Fruit fly (Drosophila melanogaster) whole organism, wandering third instar larva: ENCODE results near the gene Ada3.

ENCODE experiments used
- Abd-B ChIP-seq: fragments of >200 bp; optimal IDR thresholded peaks from 2 replicates; lab custom pipeline; 2017; ENCODE audit warnings: missing biosample characterization, missing genetic modification characterization
- CG32264 ChIP-seq: fragments of 200-800 bp; sonication (Bioruptor generic); optimal IDR thresholded peaks from 2 replicates; lab custom pipeline; 2016; ENCODE audit warnings: missing biosample characterization, missing genetic modification characterization
- CG9705 ChIP-seq: fragments of 200-800 bp; sonication (Bioruptor generic); optimal IDR thresholded peaks from 2 replicates; lab custom pipeline; 2018; ENCODE audit warnings: missing biosample characterization, mild to moderate bottlenecking, missing genetic modification characterization
- CrebA ChIP-seq: fragments of 200-800 bp; sonication (Bioruptor generic); optimal IDR thresholded peaks from 2 replicates; lab custom pipeline; 2016; ENCODE audit warnings: missing biosample characterization, mild to moderate bottlenecking, missing genetic modification characterization, borderline replicate concordance
- Dfd ChIP-seq: fragments of >200 bp; optimal IDR thresholded peaks from 2 replicates; lab custom pipeline; 2017; ENCODE audit warnings: missing biosample characterization, missing genetic modification characterization
- Dif ChIP-seq: fragments of 200-275, 200-300 bp; sonication (Bioruptor generic); optimal IDR thresholded peaks from 2 replicates; lab custom pipeline; 2018; ENCODE audit warnings: missing biosample characterization, missing genetic modification characterization; ENCODE audit not compliant: partially characterized antibody
- GATAd ChIP-seq: sonication (Bioruptor generic); optimal IDR thresholded peaks from 2 replicates; lab custom pipeline; 2016; ENCODE audit warnings: missing biosample characterization, missing genetic modification characterization
- HLH106 ChIP-seq: fragments of 200-800 bp; optimal IDR thresholded peaks from 3 replicates; lab custom pipeline; 2019; ENCODE audit warnings: missing biosample characterization, mild to moderate bottlenecking, missing genetic modification characterization, moderate library complexity
- Hnf4 ChIP-seq: fragments of 200-800 bp; sonication (Bioruptor generic); optimal IDR thresholded peaks from 2 replicates; lab custom pipeline; 2016; ENCODE audit warnings: missing biosample characterization, mild to moderate bottlenecking, missing genetic modification characterization
- Hr78 ChIP-seq: fragments of >200 bp; optimal IDR thresholded peaks from 2 replicates; lab custom pipeline; 2017; ENCODE audit warnings: missing biosample characterization, missing genetic modification characterization
- Hr83 ChIP-seq: fragments of 200-300 bp; sonication (Bioruptor generic); optimal IDR thresholded peaks from 2 replicates; lab custom pipeline; 2016; ENCODE audit warnings: missing biosample characterization, mild to moderate bottlenecking, missing genetic modification characterization, moderate library complexity; ENCODE audit not compliant: poor library complexity, severe bottlenecking
- Jra ChIP-seq: sonication (Bioruptor generic); optimal IDR thresholded peaks from 2 replicates; lab custom pipeline; 2016; ENCODE audit warnings: missing biosample characterization, missing genetic modification characterization
- Mio ChIP-seq: sonication (Bioruptor generic); optimal IDR thresholded peaks from 2 replicates; lab custom pipeline; 2016; ENCODE audit warnings: missing biosample characterization, missing genetic modification characterization
- Myc ChIP-seq: fragments of >200 bp; optimal IDR thresholded peaks from 2 replicates; lab custom pipeline; 2017
- N ChIP-seq: fragments of >200 bp; optimal IDR thresholded peaks from 2 replicates; lab custom pipeline; 2018; ENCODE audit warnings: missing biosample characterization, missing external identifiers, missing genetic modification characterization
- OdsH ChIP-seq: fragments of 200-800 bp; sonication (Bioruptor generic); optimal IDR thresholded peaks from 2 replicates; lab custom pipeline; 2016; ENCODE audit warnings: missing biosample characterization, mild to moderate bottlenecking, missing genetic modification characterization
- Rel ChIP-seq, 2 experiments: fragments of 200-800 bp; sonication (Bioruptor generic) in 1 of 2; optimal IDR thresholded peaks; 2 replicates in 1 of 2; 3 replicates in 1 of 2; lab custom pipeline; 2016 to 2019; ENCODE audit warnings: mild to moderate bottlenecking in 2 of 2, missing biosample characterization in 2 of 2, missing genetic modification characterization in 2 of 2, moderate library complexity in 1 of 2
- Sp1 ChIP-seq: fragments of 200-800 bp; sonication (Bioruptor generic); optimal IDR thresholded peaks from 3 replicates; lab custom pipeline; 2019; ENCODE audit warnings: missing biosample characterization, mild to moderate bottlenecking, missing genetic modification characterization, moderate library complexity
- Vsx2 ChIP-seq: fragments of 200-300, 225-300 bp; sonication (Bioruptor generic); optimal IDR thresholded peaks from 2 replicates; lab custom pipeline; 2018; ENCODE audit warnings: missing biosample characterization, missing genetic modification characterization; ENCODE audit not compliant: partially characterized antibody
- br ChIP-seq: fragments of 200-800 bp; sonication (Bioruptor generic); optimal IDR thresholded peaks from 2 replicates; lab custom pipeline; 2016; ENCODE audit warnings: missing biosample characterization, missing genetic modification characterization
- brk ChIP-seq: fragments of 200-800 bp; sonication (Bioruptor generic); optimal IDR thresholded peaks from 2 replicates; lab custom pipeline; 2016; ENCODE audit warnings: missing biosample characterization, mild to moderate bottlenecking, missing genetic modification characterization
- dl ChIP-seq, 2 experiments: fragments of 175-275, 200-275 bp in 1 of 2; fragments of 200-275 bp in 1 of 2; sonication (Bioruptor generic); optimal IDR thresholded peaks; lab custom pipeline; 2018; ENCODE audit warnings: mild to moderate bottlenecking in 2 of 2, missing biosample characterization in 2 of 2, missing genetic modification characterization in 2 of 2, moderate library complexity in 2 of 2; ENCODE audit not compliant: partially characterized antibody in 2 of 2, insufficient read depth in 1 of 2
- dmrt93B ChIP-seq: fragments of 200-800 bp; sonication (Bioruptor generic); optimal IDR thresholded peaks from 2 replicates; lab custom pipeline; 2018; ENCODE audit warnings: missing biosample characterization, mild to moderate bottlenecking, missing genetic modification characterization
- dsf ChIP-seq: sonication (Bioruptor generic); optimal IDR thresholded peaks from 2 replicates; lab custom pipeline; 2016; ENCODE audit warnings: missing biosample characterization, missing genetic modification characterization, borderline replicate concordance
- ey ChIP-seq: fragments of 200-800 bp; sonication (Bioruptor generic); optimal IDR thresholded peaks from 2 replicates; lab custom pipeline; 2016; ENCODE audit warnings: missing biosample characterization, missing genetic modification characterization
- foxo ChIP-seq, 2 experiments: fragments of 200-800 bp; sonication (Bioruptor generic); optimal IDR thresholded peaks; 2 replicates in 1 of 2; 3 replicates in 1 of 2; lab custom pipeline; 2016 to 2017; ENCODE audit warnings: missing biosample characterization in 2 of 2, missing genetic modification characterization in 2 of 2
- fru ChIP-seq: fragments of 200-800 bp; sonication (Bioruptor generic); optimal IDR thresholded peaks from 3 replicates; lab custom pipeline; 2016; ENCODE audit warnings: missing biosample characterization, mild to moderate bottlenecking, missing genetic modification characterization
- h ChIP-seq: fragments of 200-800 bp; sonication (Bioruptor generic); optimal IDR thresholded peaks from 3 replicates; lab custom pipeline; 2016; ENCODE audit warnings: missing biosample characterization, mild to moderate bottlenecking, missing genetic modification characterization
- jim ChIP-seq: fragments of 175-275, 200-325 bp; sonication (Bioruptor generic); optimal IDR thresholded peaks from 2 replicates; lab custom pipeline; 2016; ENCODE audit warnings: missing biosample characterization, mild to moderate bottlenecking, missing genetic modification characterization
- lola ChIP-seq: fragments of >200 bp; optimal IDR thresholded peaks from 2 replicates; lab custom pipeline; 2017; ENCODE audit warnings: missing biosample characterization, missing genetic modification characterization
- pan ChIP-seq: fragments of >200 bp; optimal IDR thresholded peaks from 2 replicates; lab custom pipeline; 2017
- psq ChIP-seq: fragments of 200-800 bp; sonication (Bioruptor generic); optimal IDR thresholded peaks from 3 replicates; lab custom pipeline; 2017; ENCODE audit warnings: missing biosample characterization, mild to moderate bottlenecking, missing genetic modification characterization, moderate library complexity
- rgr ChIP-seq: fragments of 200-800 bp; sonication (Bioruptor generic); optimal IDR thresholded peaks from 3 replicates; lab custom pipeline; 2016; ENCODE audit warnings: missing biosample characterization, mild to moderate bottlenecking, missing genetic modification characterization
- sage ChIP-seq: fragments of 200-800 bp; sonication (Bioruptor generic); optimal IDR thresholded peaks from 2 replicates; lab custom pipeline; 2016; ENCODE audit warnings: missing biosample characterization, mild to moderate bottlenecking, missing genetic modification characterization
- sv ChIP-seq: fragments of 200-800 bp; sonication (Bioruptor generic); optimal IDR thresholded peaks from 3 replicates; lab custom pipeline; 2016; ENCODE audit warnings: missing biosample characterization, missing genetic modification characterization
- tai ChIP-seq: sonication (Bioruptor generic); optimal IDR thresholded peaks from 2 replicates; lab custom pipeline; 2016; ENCODE audit warnings: missing biosample characterization, missing genetic modification characterization
- usp ChIP-seq: fragments of >200 bp; optimal IDR thresholded peaks from 2 replicates; lab custom pipeline; 2017; ENCODE audit warnings: missing biosample characterization, missing genetic modification characterization
- woc ChIP-seq: sonication (Bioruptor generic); optimal IDR thresholded peaks from 2 replicates; lab custom pipeline; 2016; ENCODE audit warnings: missing biosample characterization, mild to moderate bottlenecking, missing genetic modification characterization

Gene Ada3

DNA sequence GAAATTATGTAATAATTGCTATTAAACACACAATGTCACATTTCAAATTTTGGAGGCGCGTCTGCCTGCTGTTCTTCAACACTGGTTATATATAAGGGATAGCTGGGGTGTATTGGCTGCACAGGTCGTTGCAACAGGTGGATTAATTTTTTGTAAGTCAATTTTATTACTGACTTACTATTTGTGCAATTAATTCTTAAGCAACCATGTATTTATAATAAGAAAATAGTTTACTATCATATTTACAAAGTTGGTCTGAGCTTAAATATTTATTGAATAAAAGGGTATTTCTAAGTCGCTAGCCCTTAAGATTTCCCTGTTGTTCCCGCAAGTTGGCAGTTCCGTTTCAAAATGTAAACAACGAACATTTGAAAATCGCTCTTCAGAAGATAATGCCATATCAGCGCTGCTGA is 7.3 kb downstream of the Ada3 start, which contains the start of gene RhoGAP16F:
Gene RhoGAP16F (plus strand): TSS at position 336 of the 413 bp plus-strand sequence.
- TF ChIP-seq lola (GFP tag; lab: Kevin White, UChicago) (no peak), rgr (GFP tag; lab: Kevin White, UChicago) (peak; percentile 87), Dfd (GFP tag; lab: Kevin White, UChicago) (no peak), br (GFP tag; lab: Kevin White, UChicago) (peak; percentile 79), Hr83 (peak; percentile 7), GATAd (GFP tag; lab: Kevin White, UChicago) (peak; percentile 34), jim (GFP tag; lab: Kevin White, UChicago) (no peak), psq (peak; percentile 74), Sp1 (GFP tag; lab: Kevin White, UChicago) (peak; percentile 80), pan (lab: Kevin White, UChicago) (peak; percentile 77), Rel (GFP tag; optimal IDR thresholded peaks at IDR 0.05; lab: Kevin White, UChicago) (no peak), Rel (tag; optimal IDR thresholded peaks at IDR 0.05; lab: Kevin White, UChicago) (peak; percentile 65), CG9705 (GFP tag; lab: Kevin White, UChicago) (peak; percentile 68), Vsx2 (GFP tag; lab: Kevin White, UChicago) (no peak), dl (GFP tag; optimal IDR thresholded peaks at IDR 0.05; lab: Kevin White, UChicago; ENCODE audit: insufficient read depth in 1 of 2, partially characterized antibody in 2 of 2) (no peak), N (GFP tag; lab: Kevin White, UChicago) (no peak), sv (GFP tag; lab: Kevin White, UChicago) (peak; percentile 85), Dif (no peak), Mio (no peak), Abd-B (GFP tag; lab: Kevin White, UChicago) (no peak), woc (GFP tag; lab: Kevin White, UChicago) (peak; percentile 89), CrebA (GFP tag; lab: Kevin White, UChicago) (no peak), dsf (GFP tag; lab: Kevin White, UChicago) (no peak), Jra (GFP tag; lab: Kevin White, UChicago) (peak; percentile 73), Myc (lab: Kevin White, UChicago) (no peak), sage (no peak), h (GFP tag; lab: Kevin White, UChicago) (peak; percentile 89), brk (GFP tag; lab: Kevin White, UChicago) (no peak), dmrt93B (peak; percentile 72), Hnf4 (peak; percentile 86), usp (GFP tag; lab: Kevin White, UChicago) (no peak), ey (GFP tag; lab: Kevin White, UChicago) (peak; percentile 75), CG32264 (GFP tag; lab: Kevin White, UChicago) (peak; percentile 20), OdsH (GFP tag; lab: Kevin White, UChicago) (peak; percentile 80), tai (GFP tag; lab: Kevin White, UChicago) (no peak), HLH106 (tag; lab: Kevin White, UChicago) (peak; percentile 84), Hr78 (no peak), foxo (GFP tag; optimal IDR thresholded peaks at IDR 0.05; lab: Kevin White, UChicago) (peak in 1 of 2 experiments; percentile 88), fru (GFP tag; lab: Kevin White, UChicago) (peak; percentile 86)

dm6 chrX:18094130-18094529 is 8.6 kb downstream of the Ada3 start:
- TF ChIP-seq tai (GFP tag; lab: Kevin White, UChicago) (no peak), fru (GFP tag; lab: Kevin White, UChicago) (no peak), Vsx2 (GFP tag; lab: Kevin White, UChicago) (no peak), dsf (GFP tag; lab: Kevin White, UChicago) (no peak)
